Fruit fly (Drosophila melanogaster): ENCODE results near the gene side-VII.

The side-VII gene

DNA sequence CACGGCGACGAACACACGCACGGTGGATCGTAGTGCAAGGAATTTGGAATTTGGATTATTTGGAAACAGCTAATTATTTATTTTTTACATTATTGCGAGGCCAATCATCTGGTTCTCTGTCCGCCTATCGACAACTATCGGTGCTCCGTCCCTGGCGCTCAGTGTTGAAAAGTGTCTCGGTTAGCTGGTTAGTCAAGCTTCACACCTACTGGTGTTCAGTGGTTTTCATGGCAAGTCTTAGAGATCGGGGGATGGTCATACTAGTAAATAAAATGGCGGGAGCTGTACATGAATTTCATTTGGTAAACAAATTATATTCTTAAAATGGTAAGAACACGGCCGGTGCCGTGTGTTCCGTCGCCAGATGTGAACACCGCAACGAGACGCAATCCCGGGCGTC, 28.9 kb downstream of the side-VII start, which contains the start of the genes trbd and dmt (continued):
- TF ChIP-seq CG11723 (GFP tag; optimal IDR thresholded peaks at IDR 0.05) (no peak), CG15601 (tag; optimal IDR thresholded peaks at IDR 0.05) (no peak), CG13123 (GFP tag; optimal IDR thresholded peaks at IDR 0.05) (peak; percentile 40), Med (GFP tag) (peak; percentile 98), Bgb (GFP tag; IDR thresholded peaks at IDR 0.05; ENCODE audit: partially characterized antibody) (no peak), CG10267 (tag; optimal IDR thresholded peaks at IDR 0.05) (peak; percentile 98), schlank (tag; optimal IDR thresholded peaks at IDR 0.05) (peak; percentile 2), sug (tag; optimal IDR thresholded peaks at IDR 0.05) (no peak), chif (GFP tag; optimal IDR thresholded peaks at IDR 0.05) (peak; percentile 3 to 54), CTCF (GFP tag; optimal IDR thresholded peaks at IDR 0.05) (no peak), CG9609 (GFP tag; optimal IDR thresholded peaks at IDR 0.05) (peak; percentile 53), CG11247 (GFP tag; IDR thresholded peaks at IDR 0.05) (no peak), vfl (GFP tag; optimal IDR thresholded peaks at IDR 0.05) (peak; percentile 64), Adf1 (GFP tag; IDR thresholded peaks at IDR 0.05) (no peak), CG10959 (GFP tag; IDR thresholded peaks at IDR 0.05) (no peak), Asciz (GFP tag; optimal IDR thresholded peaks at IDR 0.05) (no peak), Vsx1 (GFP tag; optimal IDR thresholded peaks at IDR 0.05) (peak; percentile 99), fd3F (GFP tag; optimal IDR thresholded peaks at IDR 0.05) (no peak), MTF-1 (GFP tag; optimal IDR thresholded peaks at IDR 0.05; ENCODE audit: borderline replicate concordance) (no peak), CG15011 (GFP tag; optimal IDR thresholded peaks at IDR 0.05) (no peak), CG8359 (GFP tag; optimal IDR thresholded peaks at IDR 0.05; ENCODE audit: borderline replicate concordance) (no peak), trem (tag; optimal IDR thresholded peaks at IDR 0.05) (peak; percentile 78), CG1603 (tag; optimal IDR thresholded peaks at IDR 0.05) (peak; percentile 93), GATAe (GFP tag; conservative IDR thresholded peaks at IDR 0.05) (no peak), bigmax (GFP tag; optimal IDR thresholded peaks at IDR 0.05) (peak; percentile 63), CG9437 (GFP tag; optimal IDR thresholded peaks at IDR 0.05) (no peak), tin (GFP tag; optimal IDR thresholded peaks at IDR 0.05) (peak; percentile 52), zfh2 (GFP tag; optimal IDR thresholded peaks at IDR 0.05) (peak; percentile 81), CG11504 (tag; optimal IDR thresholded peaks at IDR 0.05) (no peak), Trl (optimal IDR thresholded peaks at IDR 0.05) (no peak), Trl (GFP tag; optimal IDR thresholded peaks at IDR 0.05) (peak; percentile 71), Kr (GFP tag; optimal IDR thresholded peaks at IDR 0.05) (no peak), Scr (GFP tag; IDR thresholded peaks at IDR 0.05; ENCODE audit: partially characterized antibody) (no peak), CG16813 (GFP tag; IDR thresholded peaks at IDR 0.05; ENCODE audit: partially characterized antibody) (no peak), CG7928 (GFP tag; optimal IDR thresholded peaks at IDR 0.05) (peak; percentile 99), Pdp1 (GFP tag; optimal IDR thresholded peaks at IDR 0.05) (peak in 1 of 2 experiments; percentile 52), Neu2 (GFP tag; optimal IDR thresholded peaks at IDR 0.05; ENCODE audit: borderline replicate concordance) (no peak), da (GFP tag; optimal IDR thresholded peaks at IDR 0.05) (peak; percentile 60), H15 (GFP tag; IDR thresholded peaks at IDR 0.05) (no peak), gt (GFP tag; IDR thresholded peaks at IDR 0.05) (no peak), Dref (GFP tag; IDR thresholded peaks at IDR 0.05) (no peak), gro (GFP tag; optimal IDR thresholded peaks at IDR 0.05) (peak; percentile 89), CG10565 (GFP tag; optimal IDR thresholded peaks at IDR 0.05) (no peak), ham (GFP tag; IDR thresholded peaks at IDR 0.05) (no peak), croc (GFP tag; conservative IDR thresholded peaks at IDR 0.05) (0 out of 3 replicates have a peak, but pooled peaks have one; percentile 13), HmgZ (tag; optimal IDR thresholded peaks at IDR 0.05) (peak; percentile 88), CG2202 (tag; optimal IDR thresholded peaks at IDR 0.05) (no peak), CG14710 (tag; optimal IDR thresholded peaks at IDR 0.05) (no peak), C15 (GFP tag; IDR thresholded peaks at IDR 0.05) (no peak), CG10274 (GFP tag; optimal IDR thresholded peaks at IDR 0.05) (no peak), dm (GFP tag; optimal IDR thresholded peaks at IDR 0.05) (peak; percentile 78), CG6791 (GFP tag; IDR thresholded peaks at IDR 0.05; ENCODE audit: partially characterized antibody) (no peak)

All from whole organism, embryonic.